Worm (Caenorhabditis elegans) whole organism, midembryonic: ENCODE data around the gene npl-4.1.

Experiments
- med-1 ChIP-seq: sonication (generic microtip); optimal IDR thresholded peaks from 2 replicates; lab custom pipeline; 2017; ENCODE audit warnings: missing genetic modification characterization, mild to moderate bottlenecking, missing compliant biosample characterization, antibody characterized with exemption, missing genetic modification reagents; ENCODE audit not compliant: insufficient read depth
- ref-1 ChIP-seq: fragments of 200-800 bp; sonication (Bioruptor generic); conservative IDR thresholded peaks from 2 replicates; pipeline ENCODE4 v1.3.6; 2022; ENCODE audit warnings: missing genetic modification reagents, missing genetic modification characterization, missing compliant biosample characterization
- tab-1 ChIP-seq: fragments of 200-800 bp; sonication (Bioruptor generic); IDR thresholded peaks from 2 replicates; pipeline ENCODE4 v1.3.6; 2022; ENCODE audit warnings: missing genetic modification characterization, missing compliant biosample characterization
- ztf-29 ChIP-seq: fragments of 200-800 bp; sonication (Bioruptor generic); IDR thresholded peaks from 2 replicates; pipeline ENCODE4 v1.3.6; 2022; ENCODE audit warnings: missing genetic modification reagents, missing genetic modification characterization, missing compliant biosample characterization

DNA sequence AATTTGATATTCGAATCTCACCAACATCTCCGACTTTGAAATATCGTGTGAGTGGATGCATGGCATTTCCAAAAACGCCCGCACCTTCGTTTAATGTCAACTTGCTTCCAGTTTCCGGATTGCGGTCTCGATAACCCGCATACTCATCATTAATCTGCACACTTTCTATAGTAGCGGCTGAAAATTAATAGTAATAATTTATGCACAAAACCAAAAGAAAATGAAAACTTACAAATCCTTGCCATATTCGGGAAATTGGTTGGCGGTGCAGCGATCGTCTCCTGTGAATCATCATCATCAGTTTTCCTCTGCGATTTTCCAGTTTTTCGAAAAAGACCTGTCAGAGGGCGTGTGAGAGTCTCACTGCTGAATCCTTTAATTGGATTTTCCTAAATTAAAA lies 29.0 kb downstream of the npl-4.1 start:
- TF ChIP-seq tab-1 (GFP tag; lab: Robert Waterston, UW) (no peak), med-1 (GFP tag; lab: Kevin White, UChicago) (no peak), ztf-29 (GFP tag; lab: Robert Waterston, UW) (no peak), ref-1 (GFP tag; lab: Robert Waterston, UW) (no peak)
